Worm (Caenorhabditis elegans) whole organism, L3 larva: ENCODE measurements around the gene srd-67.

Experiments
- R02D3.7 ChIP-seq: fragments of 150-350 bp; optimal IDR thresholded peaks from 2 replicates; lab custom pipeline; 2014; ENCODE audit warnings: missing biosample characterization, missing genetic modification characterization
- ZK546.5 ChIP-seq: sonication (generic microtip); optimal IDR thresholded peaks from 2 replicates; lab custom pipeline; 2017; ENCODE audit warnings: missing biosample characterization, missing genetic modification characterization
- aly-2 ChIP-seq: fragments of 150-350 bp; optimal IDR thresholded peaks from 2 replicates; lab custom pipeline; 2014; ENCODE audit warnings: missing biosample characterization, missing genetic modification characterization
- ama-1 ChIP-seq: fragments of 150-350 bp; optimal IDR thresholded peaks from 2 replicates; lab custom pipeline; 2018
- ceh-16 ChIP-seq: sonication (generic microtip); optimal IDR thresholded peaks from 2 replicates; lab custom pipeline; 2017; ENCODE audit warnings: missing biosample characterization, missing genetic modification characterization
- ceh-28 ChIP-seq: fragments of 150-350 bp; optimal IDR thresholded peaks from 2 replicates; lab custom pipeline; 2014; ENCODE audit warnings: missing biosample characterization, missing genetic modification reagents, missing genetic modification characterization
- ceh-82 ChIP-seq: fragments of 150-350 bp; optimal IDR thresholded peaks from 2 replicates; lab custom pipeline; 2014; ENCODE audit warnings: missing biosample characterization, missing genetic modification characterization
- ceh-9 ChIP-seq: sonication (generic microtip); optimal IDR thresholded peaks from 2 replicates; lab custom pipeline; 2018; ENCODE audit warnings: missing biosample characterization, missing genetic modification characterization
- daf-12 ChIP-seq: fragments of 150-350 bp; optimal IDR thresholded peaks from 2 replicates; lab custom pipeline; 2014; ENCODE audit warnings: missing biosample characterization, missing genetic modification reagents, missing genetic modification characterization
- egl-27 ChIP-seq: sonication (generic microtip); optimal IDR thresholded peaks from 4 replicates; lab custom pipeline; 2017; ENCODE audit warnings: missing biosample characterization, missing genetic modification reagents, missing genetic modification characterization
- egl-5 ChIP-seq: fragments of 150-350 bp; optimal IDR thresholded peaks from 2 replicates; lab custom pipeline; 2017; ENCODE audit warnings: missing biosample characterization, missing genetic modification reagents, missing genetic modification characterization, inconsistent platforms
- elt-2 ChIP-seq: sonication (generic microtip); optimal IDR thresholded peaks from 2 replicates; lab custom pipeline; 2016; ENCODE audit warnings: missing genetic modification reagents, mild to moderate bottlenecking, missing genetic modification characterization, missing compliant biosample characterization
- elt-3 ChIP-seq, 3 experiments: fragments of 150-350 bp in 1 of 3; sonication (generic microtip) in 2 of 3; optimal IDR thresholded peaks; 2 replicates in 2 of 3; 4 replicates in 1 of 3; lab custom pipeline; 2014 to 2017; ENCODE audit warnings: missing biosample characterization in 3 of 3, missing genetic modification characterization in 3 of 3
- eor-1 ChIP-seq, 2 experiments: fragments of 150-350 bp; optimal IDR thresholded peaks; 2 replicates each; lab custom pipeline; 2014 to 2018; ENCODE audit warnings: missing biosample characterization in 2 of 2, missing genetic modification characterization in 2 of 2
- fkh-10 ChIP-seq: sonication (generic microtip); optimal IDR thresholded peaks from 2 replicates; lab custom pipeline; 2017; ENCODE audit warnings: missing biosample characterization, missing genetic modification reagents, missing genetic modification characterization
- fkh-2 ChIP-seq: fragments of 150-350 bp; optimal IDR thresholded peaks from 2 replicates; lab custom pipeline; 2014; ENCODE audit warnings: missing biosample characterization, missing genetic modification reagents, missing genetic modification characterization
- fos-1 ChIP-seq: fragments of 150-350 bp; optimal IDR thresholded peaks from 2 replicates; lab custom pipeline; 2014; ENCODE audit warnings: missing biosample characterization, missing genetic modification characterization
- hmg-11 ChIP-seq: sonication (generic microtip); optimal IDR thresholded peaks from 2 replicates; lab custom pipeline; 2016; ENCODE audit warnings: missing genetic modification characterization, missing compliant biosample characterization
- jun-1 ChIP-seq: fragments of 150-350 bp; optimal IDR thresholded peaks from 2 replicates; lab custom pipeline; 2014; ENCODE audit warnings: missing biosample characterization, missing genetic modification reagents, missing genetic modification characterization
- lsy-12 ChIP-seq: sonication (generic microtip); optimal IDR thresholded peaks from 2 replicates; lab custom pipeline; 2016; ENCODE audit warnings: mild to moderate bottlenecking, missing genetic modification characterization, missing compliant biosample characterization
- mdl-1 ChIP-seq: fragments of 150-350 bp; optimal IDR thresholded peaks from 2 replicates; lab custom pipeline; 2014; ENCODE audit warnings: missing biosample characterization, missing genetic modification characterization
- nhr-11 ChIP-seq: fragments of 150-350 bp; optimal IDR thresholded peaks from 2 replicates; lab custom pipeline; 2014; ENCODE audit warnings: missing biosample characterization, missing genetic modification characterization
- nhr-23 ChIP-seq: fragments of 150-350 bp; optimal IDR thresholded peaks from 2 replicates; lab custom pipeline; 2014; ENCODE audit warnings: missing biosample characterization, missing genetic modification reagents, missing genetic modification characterization
- nhr-237 ChIP-seq: fragments of 150-350 bp; optimal IDR thresholded peaks from 2 replicates; lab custom pipeline; 2014; ENCODE audit warnings: missing biosample characterization, missing genetic modification characterization
- nhr-25 ChIP-seq: sonication (generic microtip); optimal IDR thresholded peaks from 2 replicates; lab custom pipeline; 2017; ENCODE audit warnings: missing biosample characterization, missing genetic modification characterization
- nhr-43 ChIP-seq: sonication (generic microtip); optimal IDR thresholded peaks from 2 replicates; lab custom pipeline; 2016; ENCODE audit warnings: mild to moderate bottlenecking, missing genetic modification characterization, missing compliant biosample characterization; ENCODE audit not compliant: poor library complexity, severe bottlenecking
- pha-4 ChIP-seq: fragments of 150-350 bp; optimal IDR thresholded peaks from 2 replicates; lab custom pipeline; 2014; ENCODE audit warnings: missing biosample characterization, missing genetic modification reagents, missing genetic modification characterization
- pqm-1 ChIP-seq: fragments of 150-350 bp; optimal IDR thresholded peaks from 2 replicates; lab custom pipeline; 2017; ENCODE audit warnings: missing biosample characterization, missing genetic modification characterization, inconsistent platforms
- sea-2 ChIP-seq: fragments of 150-350 bp; sonication (generic microtip); optimal IDR thresholded peaks from 4 replicates; lab custom pipeline; 2014; ENCODE audit warnings: missing biosample characterization, missing genetic modification reagents, missing genetic modification characterization
- skn-1 ChIP-seq: fragments of 150-350 bp; optimal IDR thresholded peaks from 2 replicates; lab custom pipeline; 2014; ENCODE audit warnings: missing biosample characterization, missing genetic modification characterization
- tbx-2 ChIP-seq: sonication (generic microtip); optimal IDR thresholded peaks from 2 replicates; lab custom pipeline; 2016; ENCODE audit warnings: mild to moderate bottlenecking, missing genetic modification characterization, missing compliant biosample characterization
- unc-39 ChIP-seq: sonication (generic microtip); optimal IDR thresholded peaks from 4 replicates; lab custom pipeline; 2017; ENCODE audit warnings: missing biosample characterization, missing genetic modification characterization
- unc-62 ChIP-seq: fragments of 150-350 bp; sonication (generic microtip); optimal IDR thresholded peaks from 4 replicates; lab custom pipeline; 2014; ENCODE audit warnings: missing biosample characterization, missing genetic modification reagents, missing genetic modification characterization
- zag-1 ChIP-seq: fragments of 150-350 bp; optimal IDR thresholded peaks from 2 replicates; lab custom pipeline; 2014; ENCODE audit warnings: missing biosample characterization, missing genetic modification characterization
- ztf-4 ChIP-seq: fragments of 150-350 bp; optimal IDR thresholded peaks from 2 replicates; lab custom pipeline; 2014; ENCODE audit warnings: missing biosample characterization, missing genetic modification characterization

srd-67 gene

ce11 chrIII:2281975-2282957, 36.6 kb upstream of the srd-67 start, which contains the start of gene Y54F10BM.3:
Gene Y54F10BM.3, plus strand, starts transcription at chrIII:2282025.
- TF ChIP-seq egl-27 (no peak), hmg-11 (tag; lab: Kevin White, UChicago) (no peak), fkh-2 (tag; lab: Kevin White, UChicago) (no peak), ama-1 (lab: Kevin White, UChicago) (no peak), tbx-2 (tag; lab: Kevin White, UChicago) (no peak), ceh-28 (tag; lab: Kevin White, UChicago) (peak; percentile 98)

ce11 chrIII:2280569-2280968, 34.9 kb upstream of the srd-67 start, which contains the start of gene Y54F10BM.22:
Gene Y54F10BM.22, plus strand, starts transcription at chrIII:2280899.
- TF ChIP-seq nhr-23 (tag; lab: Kevin White, UChicago) (no peak), ceh-28 (tag; lab: Kevin White, UChicago) (no peak), nhr-43 (tag; lab: Kevin White, UChicago) (no peak), fkh-2 (tag; lab: Kevin White, UChicago) (no peak), egl-27 (no peak), ztf-4 (tag; lab: Kevin White, UChicago) (no peak), ceh-82 (tag; lab: Kevin White, UChicago) (no peak), elt-3 (tag; optimal IDR thresholded peaks at IDR 0.05; lab: Kevin White, UChicago) (no peak), R02D3.7 (tag; lab: Kevin White, UChicago) (no peak), elt-2 (tag; lab: Kevin White, UChicago) (no peak), nhr-25 (tag; lab: Kevin White, UChicago) (no peak), sea-2 (GFP tag; lab: Kevin White, UChicago) (no peak), tbx-2 (tag; lab: Kevin White, UChicago) (no peak), aly-2 (no peak)

ce11 chrIII:2279457-2279856, 33.8 kb upstream of the srd-67 start, which contains the start of gene Y54F10BM.23:
Gene Y54F10BM.23, minus strand, starts transcription at chrIII:2279557.
- TF ChIP-seq nhr-23 (tag; lab: Kevin White, UChicago), result no peak
- TF ChIP-seq eor-1 (tag; optimal IDR thresholded peaks at IDR 0.05; lab: Kevin White, UChicago), result no peak
- no peak for TF ChIP-seq ceh-28 (tag; lab: Kevin White, UChicago)
- TF ChIP-seq jun-1, result no peak
- TF ChIP-seq ZK546.5 (tag; lab: Kevin White, UChicago), result no peak
- TF ChIP-seq ceh-82 (tag; lab: Kevin White, UChicago), result no peak
- no peak for TF ChIP-seq lsy-12
- TF ChIP-seq nhr-237 (tag; lab: Kevin White, UChicago), result no peak
- no peak for TF ChIP-seq zag-1 (tag; lab: Kevin White, UChicago)
- no peak for TF ChIP-seq fkh-10 (GFP tag; lab: Kevin White, UChicago)
- TF ChIP-seq fkh-2 (tag; lab: Kevin White, UChicago), result no peak
- no peak for TF ChIP-seq ceh-16 (tag; lab: Kevin White, UChicago)
- no peak for TF ChIP-seq nhr-43 (tag; lab: Kevin White, UChicago)
- TF ChIP-seq aly-2, result no peak
- TF ChIP-seq fos-1, result no peak
- no peak for TF ChIP-seq unc-39 (tag; lab: Kevin White, UChicago)
- TF ChIP-seq ztf-4 (tag; lab: Kevin White, UChicago), result no peak

ce11 chrIII:2276842-2277241, 31.2 kb upstream of the srd-67 start, which contains the start of gene Y54F10BM.21:
Gene Y54F10BM.21, plus strand, starts transcription at chrIII:2277142.
- TF ChIP-seq nhr-237 (tag; lab: Kevin White, UChicago), result no peak
- TF ChIP-seq pqm-1 (tag; lab: Kevin White, UChicago), result no peak
- TF ChIP-seq pha-4 (tag; lab: Kevin White, UChicago), result no peak
- TF ChIP-seq nhr-23 (tag; lab: Kevin White, UChicago), result no peak

ce11 chrIII:2272732-2273131, 27.1 kb upstream of the srd-67 start, which contains the start of gene fbxa-39:
Gene fbxa-39, plus strand, starts transcription at chrIII:2273032.
- TF ChIP-seq ceh-16 (tag; lab: Kevin White, UChicago) (no peak), tbx-2 (tag; lab: Kevin White, UChicago) (no peak), nhr-23 (tag; lab: Kevin White, UChicago) (no peak), aly-2 (no peak), fkh-2 (tag; lab: Kevin White, UChicago) (no peak), mdl-1 (tag; lab: Kevin White, UChicago) (no peak), egl-5 (tag; lab: Kevin White, UChicago) (no peak), daf-12 (tag; lab: Kevin White, UChicago) (no peak), pha-4 (tag; lab: Kevin White, UChicago) (no peak), ceh-9 (tag; lab: Kevin White, UChicago) (no peak), skn-1 (tag; lab: Kevin White, UChicago) (no peak), nhr-11 (tag; lab: Kevin White, UChicago) (no peak), ama-1 (lab: Kevin White, UChicago) (no peak), eor-1 (tag; optimal IDR thresholded peaks at IDR 0.05; lab: Kevin White, UChicago) (no peak), pqm-1 (tag; lab: Kevin White, UChicago) (no peak), fos-1 (no peak), sea-2 (GFP tag; lab: Kevin White, UChicago) (no peak), nhr-25 (tag; lab: Kevin White, UChicago) (no peak), unc-62 (no peak), hmg-11 (tag; lab: Kevin White, UChicago) (no peak)
